Fruit fly (Drosophila melanogaster) whole organism, embryonic: Measurements from ENCODE around the gene CG3123.

ENCODE experiments used
- Adf1 ChIP-seq: fragments of 200-800 bp; sonication (Bioruptor generic); IDR thresholded peaks from 2 replicates; pipeline ENCODE4 v1.3.6; 2022; ENCODE audit warnings: missing biosample characterization, missing genetic modification characterization
- CG15696 ChIP-seq: fragments of 200-800 bp; sonication (Bioruptor generic); optimal IDR thresholded peaks from 2 replicates; lab custom pipeline; 2019; ENCODE audit warnings: missing biosample characterization, mild to moderate bottlenecking, missing genetic modification characterization, moderate library complexity
- CG18011 ChIP-seq: fragments of 200-800 bp; sonication (Bioruptor generic); optimal IDR thresholded peaks from 2 replicates; lab custom pipeline; 2017; ENCODE audit warnings: missing biosample characterization, missing genetic modification characterization, mild to moderate bottlenecking, moderate library complexity, missing genotype
- CG18764 ChIP-seq: fragments of 200-800 bp; sonication (Bioruptor generic); optimal IDR thresholded peaks from 3 replicates; lab custom pipeline; 2016; ENCODE audit warnings: missing biosample characterization, missing genetic modification characterization
- CG2199 ChIP-seq: fragments of 200-800 bp; sonication (Bioruptor generic); IDR thresholded peaks from 3 replicates; pipeline ENCODE4 v1.3.6; 2022; ENCODE audit warnings: missing biosample characterization, missing genetic modification characterization
- CG3281 ChIP-seq: fragments of 200-800 bp; sonication (Bioruptor generic); optimal IDR thresholded peaks from 3 replicates; lab custom pipeline; 2017; ENCODE audit warnings: missing biosample characterization, mild to moderate bottlenecking, missing genetic modification characterization
- CG34376 ChIP-seq: fragments of 200-800 bp; sonication (Bioruptor generic); optimal IDR thresholded peaks from 2 replicates; lab custom pipeline; 2018; ENCODE audit warnings: missing biosample characterization, mild to moderate bottlenecking, missing genetic modification characterization
- CG34422 ChIP-seq: fragments of 200-800 bp; sonication (Bioruptor generic); IDR thresholded peaks from 3 replicates; pipeline ENCODE4 v1.3.6; 2022; ENCODE audit warnings: missing biosample characterization, missing genetic modification characterization
- CG4424 ChIP-seq: fragments of 200-800 bp; sonication (Bioruptor generic); optimal IDR thresholded peaks from 3 replicates; lab custom pipeline; 2016; ENCODE audit warnings: missing biosample characterization, missing genetic modification characterization
- CG6272 ChIP-seq: fragments of 200-800 bp; sonication (Bioruptor generic); IDR thresholded peaks from 2 replicates; pipeline ENCODE4 v1.3.6; 2022; ENCODE audit warnings: missing biosample characterization, missing genetic modification characterization
- CG7271 ChIP-seq: fragments of 200-800 bp; sonication (Bioruptor generic); optimal IDR thresholded peaks from 2 replicates; lab custom pipeline; 2018; ENCODE audit warnings: missing biosample characterization, mild to moderate bottlenecking, missing genetic modification characterization, moderate library complexity
- CG8388 ChIP-seq: fragments of 200-800 bp; sonication (Bioruptor generic); optimal IDR thresholded peaks from 2 replicates; lab custom pipeline; 2019; ENCODE audit warnings: missing biosample characterization, mild to moderate bottlenecking, missing genetic modification characterization, moderate library complexity
- CG8924 ChIP-seq: fragments of 200-800 bp; optimal IDR thresholded peaks from 3 replicates; lab custom pipeline; 2019; ENCODE audit warnings: missing biosample characterization, mild to moderate bottlenecking, missing genetic modification characterization, moderate library complexity
- CG9609 ChIP-seq: fragments of 200-800 bp; sonication (Bioruptor generic); optimal IDR thresholded peaks from 3 replicates; lab custom pipeline; 2016; ENCODE audit warnings: missing biosample characterization, missing genetic modification characterization
- CG9817 ChIP-seq: fragments of 200-800 bp; sonication (Bioruptor generic); optimal IDR thresholded peaks from 2 replicates; lab custom pipeline; 2018; ENCODE audit warnings: missing biosample characterization, mild to moderate bottlenecking, missing genetic modification characterization, moderate library complexity
- CG9876 ChIP-seq: fragments of 200-800 bp; sonication (Bioruptor generic); optimal IDR thresholded peaks from 2 replicates; lab custom pipeline; 2016; ENCODE audit warnings: missing biosample characterization, missing genetic modification characterization
- Doc2 ChIP-seq: fragments of 200-800 bp; sonication (Bioruptor generic); IDR thresholded peaks from 2 replicates; pipeline ENCODE4 v1.3.6; 2022; ENCODE audit warnings: missing biosample characterization, missing genetic modification characterization
- E2f2 ChIP-seq: fragments of 200-800 bp; sonication (Bioruptor generic); IDR thresholded peaks from 2 replicates; pipeline ENCODE4 v1.3.6; 2022; ENCODE audit warnings: missing biosample characterization, missing genetic modification characterization
- Gug ChIP-seq: fragments of 200-800 bp; sonication (Bioruptor generic); IDR thresholded peaks from 4 replicates; pipeline ENCODE4 v1.3.6; 2022; ENCODE audit warnings: missing biosample characterization, missing genetic modification characterization
- H15 ChIP-seq: fragments of 200-800 bp; sonication (Bioruptor generic); IDR thresholded peaks from 3 replicates; pipeline ENCODE4 v1.3.6; 2022; ENCODE audit warnings: missing biosample characterization, missing genetic modification characterization
- HLH4C ChIP-seq: fragments of 200-800 bp; sonication (Bioruptor generic); IDR thresholded peaks from 3 replicates; pipeline ENCODE4 v1.3.6; 2022; ENCODE audit warnings: missing biosample characterization, missing genetic modification characterization; ENCODE audit not compliant: partially characterized antibody
- Hmr ChIP-seq: fragments of 200-800 bp; sonication (Bioruptor generic); optimal IDR thresholded peaks from 3 replicates; lab custom pipeline; 2017; ENCODE audit warnings: mild to moderate bottlenecking, missing biosample characterization, missing genetic modification reagents, missing genetic modification characterization
- Hr39 ChIP-seq: fragments of >200 bp; optimal IDR thresholded peaks from 2 replicates; lab custom pipeline; 2017
- Kr ChIP-seq: fragments of 200-800 bp; sonication (Bioruptor generic); optimal IDR thresholded peaks from 2 replicates; lab custom pipeline; 2017; ENCODE audit warnings: missing biosample characterization, mild to moderate bottlenecking, missing genetic modification characterization
- MBD-R2 ChIP-seq: fragments of 200-800 bp; sonication (Bioruptor generic); IDR thresholded peaks from 2 replicates; pipeline ENCODE4 v1.3.6; 2022; ENCODE audit warnings: missing biosample characterization, missing genetic modification characterization
- NFAT ChIP-seq: fragments of 200-800 bp; sonication (Bioruptor generic); IDR thresholded peaks from 2 replicates; pipeline ENCODE4 v1.3.6; 2022; ENCODE audit warnings: missing biosample characterization, missing genetic modification characterization
- Sox100B ChIP-seq: fragments of 200-800 bp; sonication (Bioruptor generic); optimal IDR thresholded peaks from 3 replicates; lab custom pipeline; 2018; ENCODE audit warnings: missing biosample characterization, mild to moderate bottlenecking, missing genetic modification characterization
- Sox102F ChIP-seq: fragments of 200-800 bp; sonication (Bioruptor generic); optimal IDR thresholded peaks from 2 replicates; lab custom pipeline; 2018; ENCODE audit warnings: missing biosample characterization, mild to moderate bottlenecking, missing genetic modification characterization, moderate library complexity
- Tbp ChIP-seq: fragments of >200 bp; optimal IDR thresholded peaks from 2 replicates; lab custom pipeline; 2018; ENCODE audit warnings: missing biosample characterization, missing genetic modification characterization
- ara ChIP-seq: fragments of 200-800 bp; sonication (Bioruptor generic); IDR thresholded peaks from 2 replicates; pipeline ENCODE4 v1.3.6; 2022; ENCODE audit warnings: missing biosample characterization, missing genetic modification characterization
- az2 ChIP-seq: fragments of 200-800 bp; sonication (Bioruptor generic); optimal IDR thresholded peaks from 3 replicates; lab custom pipeline; 2016; ENCODE audit warnings: missing biosample characterization, missing genetic modification characterization
- cato ChIP-seq: fragments of 200-800 bp; sonication (Bioruptor generic); optimal IDR thresholded peaks from 2 replicates; lab custom pipeline; 2016; ENCODE audit warnings: missing biosample characterization, missing genetic modification characterization, borderline replicate concordance
- chn ChIP-seq: fragments of 200-800 bp; sonication (Bioruptor generic); optimal IDR thresholded peaks from 2 replicates; lab custom pipeline; 2016; ENCODE audit warnings: missing biosample characterization, missing genetic modification characterization
- eve ChIP-seq, 2 experiments: fragments of >200 bp; optimal IDR thresholded peaks; 2 replicates each; lab custom pipeline; 2017; ENCODE audit warnings: missing biosample characterization in 2 of 2, missing genetic modification characterization in 2 of 2
- lmd ChIP-seq: fragments of 200-800 bp; sonication (Bioruptor generic); IDR thresholded peaks from 2 replicates; pipeline ENCODE4 v1.3.6; 2022; ENCODE audit warnings: missing biosample characterization, missing genetic modification characterization
- mam ChIP-seq: fragments of 200-800 bp; sonication (Bioruptor generic); optimal IDR thresholded peaks from 3 replicates; lab custom pipeline; 2016; ENCODE audit warnings: missing biosample characterization, missing genetic modification characterization
- nerfin-2 ChIP-seq: fragments of 200-800 bp; sonication (Bioruptor generic); IDR thresholded peaks from 2 replicates; pipeline ENCODE4 v1.3.6; 2022; ENCODE audit warnings: missing biosample characterization, missing genetic modification characterization; ENCODE audit not compliant: partially characterized antibody
- pan ChIP-seq, 4 experiments: fragments of >200 bp in 3 of 4; fragments of 200-800 bp in 1 of 4; sonication (Bioruptor generic) in 1 of 4; optimal IDR thresholded peaks in 3 of 4; IDR thresholded peaks in 1 of 4; 2 replicates each; pipeline versions ENCODE4 v1.3.6 to Lab custom; 2017 to 2022; ENCODE audit warnings: missing biosample characterization in 2 of 4, missing genetic modification characterization in 2 of 4, mixed read lengths in 1 of 4
- sens ChIP-seq: fragments of 200-800 bp; sonication (Bioruptor generic); peaks from one replicate; lab custom pipeline; 2016; ENCODE audit warnings: missing biosample characterization, missing genetic modification characterization
- so ChIP-seq: fragments of 200-800 bp; sonication (Bioruptor generic); IDR thresholded peaks from 3 replicates; pipeline ENCODE4 v1.3.6; 2022; ENCODE audit warnings: missing biosample characterization, missing genetic modification characterization
- tna ChIP-seq: fragments of 200-800 bp; sonication (Bioruptor generic); IDR thresholded peaks from 2 replicates; pipeline ENCODE4 v1.3.6; 2022; ENCODE audit warnings: missing biosample characterization, missing genetic modification characterization; ENCODE audit not compliant: partially characterized antibody
- trem ChIP-seq: fragments of 200-800 bp; optimal IDR thresholded peaks from 3 replicates; lab custom pipeline; 2019; ENCODE audit warnings: missing biosample characterization, mild to moderate bottlenecking, missing genetic modification characterization, moderate library complexity
- wor ChIP-seq: fragments of 200-800 bp; sonication (Bioruptor generic); IDR thresholded peaks from 2 replicates; pipeline ENCODE4 v1.3.6; 2022; ENCODE audit warnings: missing biosample characterization, missing genetic modification characterization

Gene CG3123

dm6 chr2L:2874542-2875194 lies 49.4 kb upstream of the CG3123 start, which contains the start of gene CG8814 (continued):
- TF ChIP-seq ara (GFP tag; lab: Robert Waterston, UW), result no peak
- TF ChIP-seq CG34422 (GFP tag; lab: Robert Waterston, UW), result peak; percentile 10
- TF ChIP-seq Kr (GFP tag; lab: Kevin White, UChicago), result no peak
- TF ChIP-seq trem (tag; lab: Kevin White, UChicago), result peak; percentile 66
- peak; percentile 45 for TF ChIP-seq CG18764 (GFP tag; lab: Kevin White, UChicago)
- peak; percentile 63 for TF ChIP-seq MBD-R2 (GFP tag; lab: Robert Waterston, UW)
- TF ChIP-seq wor (GFP tag; lab: Robert Waterston, UW), result peak; percentile 23; the same call in 1 of the 2 replicates
- peak; percentile 63 for TF ChIP-seq mam
- TF ChIP-seq Adf1 (GFP tag; lab: Robert Waterston, UW), result peak; percentile 40
- peak; percentile 42 for TF ChIP-seq tna (GFP tag; lab: Robert Waterston, UW)
- TF ChIP-seq lmd, result peak; percentile 57; the same call in 1 of the 2 replicates
- TF ChIP-seq CG2199 (GFP tag; lab: Robert Waterston, UW), result no peak
- TF ChIP-seq CG9817 (tag; lab: Kevin White, UChicago), result peak; percentile 65
- TF ChIP-seq NFAT (GFP tag; lab: Robert Waterston, UW), result peak; percentile 64
- TF ChIP-seq CG6272 (GFP tag; lab: Robert Waterston, UW), result peak; percentile 75
- TF ChIP-seq cato, result peak; percentile 48
- peak; percentile 38 for TF ChIP-seq CG9609 (GFP tag; lab: Kevin White, UChicago)
- no peak for TF ChIP-seq pan (optimal IDR thresholded peaks at IDR 0.05; lab: Kevin White, UChicago)
- TF ChIP-seq pan (GFP tag; optimal IDR thresholded peaks at IDR 0.05 in 1 of 2, IDR thresholded peaks at IDR 0.05 in 1 of 2), result peak in 1 of 2 experiments; percentile 41
- TF ChIP-seq CG3281 (GFP tag; lab: Kevin White, UChicago), result peak; percentile 58
- peak; percentile 54 for TF ChIP-seq Sox102F (GFP tag; lab: Kevin White, UChicago)
- TF ChIP-seq CG9876 (GFP tag; lab: Kevin White, UChicago), result peak; percentile 0
- TF ChIP-seq eve (GFP tag; optimal IDR thresholded peaks at IDR 0.05; lab: Kevin White, UChicago), result no peak
- TF ChIP-seq CG4424 (GFP tag; lab: Kevin White, UChicago), result peak; percentile 76
- TF ChIP-seq chn (GFP tag; lab: Kevin White, UChicago), result no peak
- no peak for TF ChIP-seq Hr39 (lab: Kevin White, UChicago)
- TF ChIP-seq CG15696 (tag; lab: Kevin White, UChicago), result peak; percentile 74
- TF ChIP-seq Tbp (GFP tag; lab: Kevin White, UChicago), result no peak
- peak; percentile 82 for TF ChIP-seq CG8924 (tag; lab: Kevin White, UChicago)
- peak; percentile 77; the same call in 3 of the 4 replicates for TF ChIP-seq Gug (GFP tag; lab: Robert Waterston, UW)
- peak; percentile 66; the same call in 2 of the 3 replicates for TF ChIP-seq HLH4C
- TF ChIP-seq Doc2 (GFP tag; lab: Robert Waterston, UW), result no peak
- peak; percentile 62 for TF ChIP-seq Sox100B (GFP tag; lab: Kevin White, UChicago)
- no peak for TF ChIP-seq nerfin-2 (GFP tag; lab: Robert Waterston, UW)
- TF ChIP-seq az2 (GFP tag; lab: Kevin White, UChicago), result peak; percentile 63
- TF ChIP-seq CG34376, result peak; percentile 32
- TF ChIP-seq CG7271 (tag; lab: Kevin White, UChicago), result no peak
- TF ChIP-seq sens (GFP tag; lab: Kevin White, UChicago), result peak; percentile 85
- TF ChIP-seq CG8388, result peak; percentile 46
- 0 out of 3 replicates have a peak, but pooled peaks have one; percentile 14 for TF ChIP-seq H15
- peak; percentile 62; the same call in 1 of the 3 replicates for TF ChIP-seq so (GFP tag; lab: Robert Waterston, UW)
- TF ChIP-seq CG18011 (GFP tag; lab: Kevin White, UChicago), result peak; percentile 28
- TF ChIP-seq E2f2 (GFP tag; lab: Robert Waterston, UW), result peak; percentile 82
- peak; percentile 69 for TF ChIP-seq Hmr (GFP tag; lab: Kevin White, UChicago)
